Fruit fly (Drosophila melanogaster) whole organism, embryonic: ENCODE results near the gene CG4020.

Experiments used
- Atf3 ChIP-seq: fragments of 200-800 bp; sonication (Bioruptor generic); optimal IDR thresholded peaks from 3 replicates; lab custom pipeline; 2016; ENCODE audit warnings: missing biosample characterization, missing genetic modification characterization
- B-H2 ChIP-seq: fragments of 200-800 bp; sonication (Bioruptor generic); optimal IDR thresholded peaks from 2 replicates; lab custom pipeline; 2018; ENCODE audit warnings: missing biosample characterization, mild to moderate bottlenecking, missing genetic modification characterization
- Bgb ChIP-seq: fragments of 200-800 bp; sonication (Bioruptor generic); IDR thresholded peaks from 2 replicates; pipeline ENCODE4 v1.3.6; 2022; ENCODE audit warnings: missing biosample characterization, missing genetic modification characterization; ENCODE audit not compliant: partially characterized antibody
- CG11085 ChIP-seq: fragments of 200-800 bp; sonication (Bioruptor generic); IDR thresholded peaks from 2 replicates; pipeline ENCODE4 v1.3.6; 2022; ENCODE audit warnings: missing biosample characterization, missing genetic modification characterization
- CG11723 ChIP-seq: fragments of 200-800 bp; sonication (Bioruptor generic); optimal IDR thresholded peaks from 2 replicates; lab custom pipeline; 2017; ENCODE audit warnings: missing biosample characterization, mild to moderate bottlenecking, missing genetic modification characterization
- CG1603 ChIP-seq: fragments of 200-800 bp; sonication (Bioruptor generic); optimal IDR thresholded peaks from 2 replicates; lab custom pipeline; 2019; ENCODE audit warnings: missing biosample characterization, mild to moderate bottlenecking, missing genetic modification characterization, moderate library complexity
- CG1647 ChIP-seq: fragments of 200-800 bp; sonication (Bioruptor generic); optimal IDR thresholded peaks from 3 replicates; lab custom pipeline; 2016; ENCODE audit warnings: missing biosample characterization, missing genetic modification characterization
- CG16863 ChIP-seq: fragments of 200-800 bp; sonication (Bioruptor generic); optimal IDR thresholded peaks from 3 replicates; lab custom pipeline; 2016; ENCODE audit warnings: missing biosample characterization, missing genetic modification characterization
- CG17385 ChIP-seq: fragments of 200-800 bp; sonication (Bioruptor generic); optimal IDR thresholded peaks from 3 replicates; lab custom pipeline; 2018; ENCODE audit warnings: missing biosample characterization, mild to moderate bottlenecking, missing genetic modification characterization
- CG17612 ChIP-seq: fragments of 200-800 bp; sonication (Bioruptor generic); IDR thresholded peaks from 2 replicates; pipeline ENCODE4 v1.3.6; 2022; ENCODE audit warnings: missing biosample characterization, missing genetic modification characterization
- CG1792 ChIP-seq: fragments of 200-800 bp; sonication (Bioruptor generic); optimal IDR thresholded peaks from 2 replicates; lab custom pipeline; 2016; ENCODE audit warnings: missing biosample characterization, missing genetic modification characterization
- CG18476 ChIP-seq: fragments of 200-800 bp; sonication (Bioruptor generic); optimal IDR thresholded peaks from 2 replicates; lab custom pipeline; 2016; ENCODE audit warnings: missing biosample characterization, mild to moderate bottlenecking, missing genetic modification characterization
- CG18619 ChIP-seq: fragments of 200-800 bp; sonication (Bioruptor generic); optimal IDR thresholded peaks from 3 replicates; lab custom pipeline; 2017; ENCODE audit warnings: missing biosample characterization, mild to moderate bottlenecking, missing genetic modification characterization
- CG2712 ChIP-seq: fragments of 200-800 bp; optimal IDR thresholded peaks from 3 replicates; lab custom pipeline; 2019; ENCODE audit warnings: missing biosample characterization, mild to moderate bottlenecking, missing genetic modification characterization, moderate library complexity
- CG32532 ChIP-seq: fragments of 200-800 bp; sonication (Bioruptor generic); IDR thresholded peaks from 2 replicates; pipeline ENCODE4 v1.3.6; 2022; ENCODE audit warnings: missing biosample characterization, missing genetic modification characterization
- CG33213 ChIP-seq: fragments of 200-800 bp; sonication (Bioruptor generic); optimal IDR thresholded peaks from 3 replicates; lab custom pipeline; 2016; ENCODE audit warnings: missing biosample characterization, missing genetic modification characterization
- CG34376 ChIP-seq: fragments of 200-800 bp; sonication (Bioruptor generic); optimal IDR thresholded peaks from 2 replicates; lab custom pipeline; 2018; ENCODE audit warnings: missing biosample characterization, mild to moderate bottlenecking, missing genetic modification characterization
- CG6813 ChIP-seq: fragments of 200-800 bp; sonication (Bioruptor generic); optimal IDR thresholded peaks from 2 replicates; lab custom pipeline; 2017; ENCODE audit warnings: missing biosample characterization, missing genetic modification characterization, mild to moderate bottlenecking, moderate library complexity, missing genetic modification reagents
- CG7271 ChIP-seq: fragments of 200-800 bp; sonication (Bioruptor generic); optimal IDR thresholded peaks from 2 replicates; lab custom pipeline; 2018; ENCODE audit warnings: missing biosample characterization, mild to moderate bottlenecking, missing genetic modification characterization, moderate library complexity
- CG7786 ChIP-seq: fragments of 200-800 bp; sonication (Bioruptor generic); optimal IDR thresholded peaks from 2 replicates; lab custom pipeline; 2016; ENCODE audit warnings: missing biosample characterization, missing genetic modification characterization
- CG7928 ChIP-seq: fragments of 200-800 bp; sonication (Bioruptor generic); optimal IDR thresholded peaks from 2 replicates; lab custom pipeline; 2017; ENCODE audit warnings: missing biosample characterization, mild to moderate bottlenecking, missing genetic modification characterization
- CG8290 ChIP-seq, 3 experiments: fragments of 200-800 bp; sonication (Bioruptor generic); optimal IDR thresholded peaks; 2 replicates each; lab custom pipeline; 2016 to 2019; ENCODE audit warnings: missing biosample characterization in 3 of 3, missing genetic modification characterization in 3 of 3, mild to moderate bottlenecking in 2 of 3, moderate library complexity in 1 of 3
- Dip2 ChIP-seq: fragments of 200-800 bp; sonication (Bioruptor generic); IDR thresholded peaks from 2 replicates; pipeline ENCODE4 v1.3.6; 2022; ENCODE audit warnings: missing biosample characterization, missing genetic modification characterization
- Drgx ChIP-seq: fragments of 200-800 bp; sonication (Bioruptor generic); IDR thresholded peaks from 2 replicates; pipeline ENCODE4 v1.3.6; 2022; ENCODE audit warnings: missing biosample characterization, missing genetic modification characterization
- E2f2 ChIP-seq: fragments of 200-800 bp; sonication (Bioruptor generic); IDR thresholded peaks from 2 replicates; pipeline ENCODE4 v1.3.6; 2022; ENCODE audit warnings: missing biosample characterization, missing genetic modification characterization
- NK7.1 ChIP-seq: fragments of 200-800 bp; sonication (Bioruptor generic); optimal IDR thresholded peaks from 3 replicates; lab custom pipeline; 2016; ENCODE audit warnings: missing biosample characterization, missing genetic modification characterization
- Nf-YB ChIP-seq: fragments of 200-800 bp; sonication (Bioruptor generic); optimal IDR thresholded peaks from 3 replicates; lab custom pipeline; 2019; ENCODE audit warnings: missing biosample characterization, mild to moderate bottlenecking, missing genetic modification characterization, moderate library complexity
- NfI ChIP-seq: fragments of 200-800 bp; sonication (Bioruptor generic); optimal IDR thresholded peaks from 3 replicates; lab custom pipeline; 2018; ENCODE audit warnings: missing biosample characterization, mild to moderate bottlenecking, missing genetic modification characterization, moderate library complexity
- Sin3A ChIP-seq: fragments of >200 bp; optimal IDR thresholded peaks from 2 replicates; lab custom pipeline; 2018
- Xbp1 ChIP-seq: fragments of 200-800 bp; sonication (Bioruptor generic); optimal IDR thresholded peaks from 3 replicates; lab custom pipeline; 2016; ENCODE audit warnings: missing biosample characterization, mild to moderate bottlenecking, missing genetic modification characterization
- ac ChIP-seq: fragments of 200-800 bp; sonication (Bioruptor generic); optimal IDR thresholded peaks from 3 replicates; lab custom pipeline; 2017; ENCODE audit warnings: missing biosample characterization, mild to moderate bottlenecking, missing genetic modification characterization
- al ChIP-seq: fragments of 200-800 bp; sonication (Bioruptor generic); IDR thresholded peaks from 2 replicates; pipeline ENCODE4 v1.3.6; 2022; ENCODE audit warnings: missing biosample characterization, missing genetic modification characterization
- btn ChIP-seq: fragments of 200-800 bp; sonication (Bioruptor generic); optimal IDR thresholded peaks from 2 replicates; lab custom pipeline; 2016; ENCODE audit warnings: missing biosample characterization, missing genetic modification characterization
- corto ChIP-seq: fragments of 200-800 bp; sonication (Bioruptor generic); optimal IDR thresholded peaks from 2 replicates; lab custom pipeline; 2016; ENCODE audit warnings: missing biosample characterization, mild to moderate bottlenecking, missing genetic modification characterization, moderate library complexity
- crc ChIP-seq: fragments of 200-800 bp; sonication (Bioruptor generic); optimal IDR thresholded peaks from 2 replicates; lab custom pipeline; 2016; ENCODE audit warnings: missing biosample characterization, missing genetic modification characterization
- dan ChIP-seq: fragments of 200-800 bp; sonication (Bioruptor generic); IDR thresholded peaks from 2 replicates; pipeline ENCODE4 v1.3.6; 2022; ENCODE audit warnings: missing biosample characterization, missing genetic modification characterization
- dmrt99B ChIP-seq: fragments of 200-800 bp; sonication (Bioruptor generic); optimal IDR thresholded peaks from 2 replicates; lab custom pipeline; 2018; ENCODE audit warnings: missing biosample characterization, mild to moderate bottlenecking, missing genetic modification characterization, moderate library complexity
- emc ChIP-seq: fragments of 200-800 bp; sonication (Bioruptor generic); optimal IDR thresholded peaks from 2 replicates; lab custom pipeline; 2016; ENCODE audit warnings: missing biosample characterization, missing genetic modification characterization
- eyg ChIP-seq: fragments of 200-800 bp; sonication (Bioruptor generic); optimal IDR thresholded peaks from 3 replicates; lab custom pipeline; 2016; ENCODE audit warnings: missing biosample characterization, missing genetic modification characterization
- hkb ChIP-seq, 2 experiments: fragments of 200-800 bp in 1 of 2; fragments of >200 bp in 1 of 2; sonication (Bioruptor generic) in 1 of 2; IDR thresholded peaks in 1 of 2; optimal IDR thresholded peaks in 1 of 2; 2 replicates each; pipeline versions ENCODE4 v1.3.6 to Lab custom; 2017 to 2022; ENCODE audit warnings: missing biosample characterization in 1 of 2, missing genetic modification characterization in 1 of 2
- jumu ChIP-seq: fragments of 200-800 bp; sonication (Bioruptor generic); optimal IDR thresholded peaks from 3 replicates; lab custom pipeline; 2016; ENCODE audit warnings: missing biosample characterization, missing genetic modification characterization
- lola ChIP-seq, 3 experiments: fragments of >200 bp in 2 of 3; fragments of 200-800 bp in 1 of 3; sonication (Bioruptor generic) in 1 of 3; optimal IDR thresholded peaks; 2 replicates each; lab custom pipeline; 2017 to 2019; ENCODE audit warnings: missing biosample characterization in 3 of 3, missing genetic modification characterization in 3 of 3, mild to moderate bottlenecking in 1 of 3, moderate library complexity in 1 of 3
- peb ChIP-seq: fragments of 200-800 bp; sonication (Bioruptor generic); IDR thresholded peaks from 2 replicates; pipeline ENCODE4 v1.3.6; 2022; ENCODE audit warnings: missing biosample characterization, missing genetic modification characterization
- run ChIP-seq: fragments of 200-800 bp; sonication (Bioruptor generic); optimal IDR thresholded peaks from 3 replicates; lab custom pipeline; 2018; ENCODE audit warnings: missing biosample characterization, mild to moderate bottlenecking, missing genetic modification characterization
- stc ChIP-seq: fragments of 200-800 bp; sonication (Bioruptor generic); IDR thresholded peaks from 2 replicates; pipeline ENCODE4 v1.3.6; 2022; ENCODE audit warnings: missing biosample characterization, missing genetic modification characterization
- tup ChIP-seq: fragments of 200-800 bp; sonication (Bioruptor generic); optimal IDR thresholded peaks from 2 replicates; lab custom pipeline; 2016; ENCODE audit warnings: missing biosample characterization, mild to moderate bottlenecking, missing genetic modification characterization, moderate library complexity
- wdn ChIP-seq: fragments of 200-800 bp; sonication (Bioruptor generic); IDR thresholded peaks from 2 replicates; pipeline ENCODE4 v1.3.6; 2022; ENCODE audit warnings: missing biosample characterization, missing genetic modification characterization
- wek ChIP-seq: fragments of 200-800 bp; sonication (Bioruptor generic); optimal IDR thresholded peaks from 3 replicates; lab custom pipeline; 2018; ENCODE audit warnings: missing biosample characterization, mild to moderate bottlenecking, missing genetic modification characterization, moderate library complexity
- zfh1 ChIP-seq: fragments of 200-800 bp; sonication (Bioruptor generic); IDR thresholded peaks from 3 replicates; pipeline ENCODE4 v1.3.6; 2022; ENCODE audit warnings: missing biosample characterization, missing genetic modification characterization

CG4020 gene

DNA sequence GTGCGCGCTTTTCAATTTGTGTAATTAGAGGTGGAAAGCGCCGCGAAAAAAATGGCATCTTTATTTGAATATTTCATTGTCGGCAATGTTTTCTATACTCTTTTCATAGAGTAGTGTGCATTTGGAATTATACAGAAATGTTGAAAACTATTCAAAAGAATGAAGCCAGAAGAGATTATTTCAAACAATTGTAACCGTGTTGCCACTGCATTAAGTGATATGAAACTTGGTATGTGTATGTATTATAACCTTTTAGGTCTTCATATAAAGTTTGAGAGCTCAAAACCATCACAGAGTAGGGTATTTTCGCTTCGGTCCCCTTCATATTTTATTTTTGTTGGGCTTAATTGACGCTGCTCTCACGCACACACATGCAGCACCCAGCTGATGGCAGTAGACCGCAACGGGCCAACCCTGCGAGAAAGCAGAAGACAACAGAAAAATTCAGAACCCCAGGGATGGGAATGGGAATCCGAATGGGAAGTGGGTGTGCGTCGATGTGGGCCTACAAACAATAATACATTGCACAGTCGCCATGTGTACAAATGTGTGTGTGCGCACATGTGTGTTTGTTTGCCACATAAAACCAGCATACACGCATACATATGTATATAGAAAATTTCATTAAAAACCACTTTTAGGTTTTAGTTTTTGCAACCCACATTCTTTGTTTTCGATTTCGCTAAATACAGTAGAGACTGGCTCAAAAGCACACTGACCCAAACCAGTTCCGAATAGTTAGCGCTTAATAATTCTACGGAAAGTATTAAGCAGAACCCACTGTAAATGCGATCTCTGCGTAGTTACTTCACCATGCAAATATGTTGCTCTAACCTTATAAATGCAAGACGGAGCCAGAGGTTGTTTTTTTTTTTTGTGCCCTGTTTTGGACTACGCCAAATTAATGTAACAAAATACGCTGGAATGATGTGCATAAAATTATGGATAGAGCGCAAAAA is 10.7 kb upstream of the CG4020 start (continued):
- no peak for TF ChIP-seq stc
- TF ChIP-seq CG7928 (GFP tag; lab: Kevin White, UChicago) = no peak
- no peak for TF ChIP-seq Atf3 (GFP tag; lab: Kevin White, UChicago)
- TF ChIP-seq Dip2 (GFP tag; lab: Robert Waterston, UW) = no peak
- no peak for TF ChIP-seq CG34376 (GFP tag; lab: Kevin White, UChicago)
- no peak for TF ChIP-seq tup
- TF ChIP-seq zfh1 (GFP tag; lab: Robert Waterston, UW) = no peak
- TF ChIP-seq CG1647 = no peak
- TF ChIP-seq run = no peak
- TF ChIP-seq CG11723 (GFP tag; lab: Kevin White, UChicago) = no peak
- no peak for TF ChIP-seq Nf-YB (GFP tag; lab: Kevin White, UChicago)
- no peak for TF ChIP-seq CG1792
- no peak for TF ChIP-seq CG7786
- TF ChIP-seq CG2712 = peak; percentile 41
- 0 out of 2 replicates have a peak, but pooled peaks have one; percentile 13 for TF ChIP-seq Drgx (GFP tag; lab: Robert Waterston, UW)
- TF ChIP-seq CG6813 (GFP tag; lab: Kevin White, UChicago) = no peak
- TF ChIP-seq dan (GFP tag; lab: Robert Waterston, UW) = no peak
- TF ChIP-seq E2f2 = no peak
- no peak for TF ChIP-seq Xbp1 (GFP tag; lab: Kevin White, UChicago)
- TF ChIP-seq corto = no peak
- no peak for TF ChIP-seq CG8290 (GFP tag; optimal IDR thresholded peaks at IDR 0.05; lab: Kevin White, UChicago)
- TF ChIP-seq CG8290 (tag; optimal IDR thresholded peaks at IDR 0.05; lab: Kevin White, UChicago) = no peak
- TF ChIP-seq crc (GFP tag; lab: Kevin White, UChicago) = no peak
- no peak for TF ChIP-seq CG33213 (GFP tag; lab: Kevin White, UChicago)
- TF ChIP-seq emc (GFP tag; lab: Kevin White, UChicago) = no peak
- no peak for TF ChIP-seq CG16863
- TF ChIP-seq hkb (optimal IDR thresholded peaks at IDR 0.05; lab: Kevin White, UChicago) = no peak
- no peak for TF ChIP-seq hkb (GFP tag; IDR thresholded peaks at IDR 0.05; lab: Robert Waterston, UW)
- TF ChIP-seq wek = no peak
- TF ChIP-seq eyg = no peak
- TF ChIP-seq CG32532 (GFP tag; lab: Robert Waterston, UW) = peak; percentile 5; the same call in 1 of the 2 replicates
- TF ChIP-seq peb (GFP tag; lab: Robert Waterston, UW) = no peak
- TF ChIP-seq CG7271 (tag; lab: Kevin White, UChicago) = no peak
- no peak for TF ChIP-seq B-H2 (GFP tag; lab: Kevin White, UChicago)
- TF ChIP-seq al = no peak
- no peak for TF ChIP-seq CG18476 (GFP tag; lab: Kevin White, UChicago)
- TF ChIP-seq dmrt99B (tag; lab: Kevin White, UChicago) = peak; percentile 31
- peak; percentile 43; the same call in 1 of the 2 replicates for TF ChIP-seq wdn
- no peak for TF ChIP-seq NK7.1 (GFP tag; lab: Kevin White, UChicago)
- no peak for TF ChIP-seq Bgb
- no peak for TF ChIP-seq CG17612 (GFP tag; lab: Robert Waterston, UW)
- TF ChIP-seq CG11085 (GFP tag; lab: Robert Waterston, UW) = no peak
- TF ChIP-seq Sin3A (lab: Kevin White, UChicago) = no peak
- no peak for TF ChIP-seq CG18619 (GFP tag; lab: Kevin White, UChicago)
- no peak for TF ChIP-seq btn (GFP tag; lab: Kevin White, UChicago)
- no peak for TF ChIP-seq NfI (GFP tag; lab: Kevin White, UChicago)
- TF ChIP-seq lola (GFP tag; optimal IDR thresholded peaks at IDR 0.05; lab: Kevin White, UChicago) = no peak
- TF ChIP-seq jumu (GFP tag; lab: Kevin White, UChicago) = no peak
- no peak for TF ChIP-seq ac (GFP tag; lab: Kevin White, UChicago)
- no peak for TF ChIP-seq CG17385 (GFP tag; lab: Kevin White, UChicago)
- peak; percentile 6 for TF ChIP-seq CG1603 (tag; lab: Kevin White, UChicago)
